Worm (Caenorhabditis elegans): Measurements from ENCODE around the gene Y37E11B.7.

- no peak for TF ChIP-seq aly-2 (tag; optimal IDR thresholded peaks at IDR 0.05)
- TF ChIP-seq snpc-4 (tag; optimal IDR thresholded peaks at IDR 0.05): no peak
- no peak for TF ChIP-seq ces-1 (GFP tag; optimal IDR thresholded peaks at IDR 0.05)
- no peak for TF ChIP-seq madf-9 (GFP tag; conservative IDR thresholded peaks at IDR 0.05)
- no peak for TF ChIP-seq unc-39 (tag; optimal IDR thresholded peaks at IDR 0.05)
- TF ChIP-seq ceh-28 (tag; optimal IDR thresholded peaks at IDR 0.05): no peak
Measured at ce11 chrIV:3621805-3622355, 21.9 kb upstream of the Y37E11B.7 start.
